Worm (Caenorhabditis elegans): ENCODE data around the gene C25D7.9.

ce11 chrV:15092666-15093065 is 27.7 kb downstream of the C25D7.9 start, which contains the start of gene txt-12:
- TF ChIP-seq skn-1 (tag; optimal IDR thresholded peaks at IDR 0.05) (no peak), nhr-129 (tag; optimal IDR thresholded peaks at IDR 0.05) (no peak), elt-3 (tag; optimal IDR thresholded peaks at IDR 0.05) (no peak), unc-62 (GFP tag; optimal IDR thresholded peaks at IDR 0.05) (no peak), lsy-2 (tag; optimal IDR thresholded peaks at IDR 0.05) (no peak), nhr-10 (tag; optimal IDR thresholded peaks at IDR 0.05) (no peak), lin-39 (tag; optimal IDR thresholded peaks at IDR 0.05) (no peak), snpc-4 (tag; optimal IDR thresholded peaks at IDR 0.05) (no peak), nhr-237 (tag; optimal IDR thresholded peaks at IDR 0.05) (no peak)
